Worm (Caenorhabditis elegans) whole organism, early embryonic: ENCODE results near the gene algn-12.

Experiments
- B0310.2 ChIP-seq: sonication (generic microtip); optimal IDR thresholded peaks from 2 replicates; lab custom pipeline; 2016; ENCODE audit warnings: mild to moderate bottlenecking, missing genetic modification characterization, missing compliant biosample characterization
- F13C5.2 ChIP-seq: sonication (generic microtip); optimal IDR thresholded peaks from 2 replicates; lab custom pipeline; 2017; ENCODE audit warnings: mild to moderate bottlenecking, missing genetic modification characterization, inconsistent platforms, missing compliant biosample characterization
- ama-1 ChIP-seq: fragments of 150-350 bp; optimal IDR thresholded peaks from 2 replicates; lab custom pipeline; 2014
- ceh-13 ChIP-seq: fragments of 200-800 bp; sonication (Bioruptor generic); optimal IDR thresholded peaks from 2 replicates; lab custom pipeline; 2018; ENCODE audit warnings: mild to moderate bottlenecking, missing genetic modification characterization, missing compliant biosample characterization
- ceh-36 ChIP-seq: sonication (generic microtip); optimal IDR thresholded peaks from 2 replicates; lab custom pipeline; 2016; ENCODE audit warnings: missing genetic modification characterization, inconsistent platforms, missing compliant biosample characterization
- ets-7 ChIP-seq: sonication (generic microtip); optimal IDR thresholded peaks from 2 replicates; lab custom pipeline; 2016; ENCODE audit warnings: missing genotype, missing genetic modification characterization, missing compliant biosample characterization
- flt-1 ChIP-seq: fragments of 200-800 bp; sonication (Bioruptor generic); IDR thresholded peaks from 2 replicates; pipeline ENCODE4 v1.3.6; 2022; ENCODE audit warnings: missing genetic modification characterization, missing compliant biosample characterization
- hmg-4 ChIP-seq: fragments of 200-800 bp; sonication (Bioruptor generic); optimal IDR thresholded peaks from 2 replicates; lab custom pipeline; 2018; ENCODE audit warnings: mild to moderate bottlenecking, missing genetic modification characterization, missing compliant biosample characterization
- hnd-1 ChIP-seq: sonication (generic microtip); optimal IDR thresholded peaks from 2 replicates; lab custom pipeline; 2016; ENCODE audit warnings: missing genetic modification characterization, missing compliant biosample characterization
- scrt-1 ChIP-seq: fragments of 200-800 bp; sonication (Bioruptor generic); IDR thresholded peaks from 2 replicates; pipeline ENCODE4 v1.3.6; 2022; ENCODE audit warnings: missing genetic modification characterization, missing compliant biosample characterization
- sea-1 ChIP-seq: fragments of 200-800 bp; sonication (Bioruptor generic); conservative IDR thresholded peaks from 2 replicates; pipeline ENCODE4 v1.3.6; 2022; ENCODE audit warnings: missing genetic modification characterization, missing compliant biosample characterization
- tbx-11 ChIP-seq: fragments of 200-800 bp; sonication (Bioruptor generic); IDR thresholded peaks from 2 replicates; pipeline ENCODE4 v1.3.6; 2022; ENCODE audit warnings: missing genetic modification characterization, missing compliant biosample characterization
- tbx-37 ChIP-seq: fragments of 200-800 bp; sonication (Bioruptor generic); conservative IDR thresholded peaks from 2 replicates; pipeline ENCODE4 v1.3.6; 2022; ENCODE audit warnings: missing genetic modification reagents, missing genetic modification characterization, missing compliant biosample characterization
- tra-4 ChIP-seq: sonication (generic microtip); optimal IDR thresholded peaks from 2 replicates; lab custom pipeline; 2017; ENCODE audit warnings: missing genetic modification characterization, missing compliant biosample characterization

- no peak for TF ChIP-seq tbx-11 (GFP tag; lab: Robert Waterston, UW)
- no peak for TF ChIP-seq ama-1 (lab: Kevin White, UChicago)
- no peak for TF ChIP-seq sea-1 (GFP tag; lab: Robert Waterston, UW)
- TF ChIP-seq flt-1 (GFP tag; lab: Robert Waterston, UW) = no peak
- no peak for TF ChIP-seq scrt-1
- TF ChIP-seq tra-4 (tag; lab: Kevin White, UChicago) = no peak
- TF ChIP-seq hmg-4 (GFP tag; lab: Kevin White, UChicago) = peak; percentile 40
- no peak for TF ChIP-seq tbx-37
- no peak for TF ChIP-seq ceh-13 (GFP tag; lab: Kevin White, UChicago)
- no peak for TF ChIP-seq ceh-36 (tag; lab: Kevin White, UChicago)
- no peak for TF ChIP-seq ets-7 (tag; lab: Kevin White, UChicago)
- TF ChIP-seq B0310.2 (tag; lab: Kevin White, UChicago) = no peak
- peak; percentile 22 for TF ChIP-seq F13C5.2 (tag; lab: Kevin White, UChicago)
- peak; percentile 16 for TF ChIP-seq hnd-1 (tag; lab: Kevin White, UChicago)
Measured at ce11 chrV:8000929-8001513, 33.9 kb upstream of the algn-12 start, which contains the start of gene Y97E10AR.1.
